Fruit fly (Drosophila melanogaster) whole organism, embryonic: ENCODE results near the gene CG46515.
"Not testable (repeated sequence)": the region's sequence is repeated elsewhere in the genome, so short reads cannot be mapped to it uniquely, and the experiment has no call there.

Experiments used
- CG10979 ChIP-seq: fragments of 200-800 bp; sonication (Bioruptor generic); optimal IDR thresholded peaks from 2 replicates; lab custom pipeline; 2018; ENCODE audit warnings: missing biosample characterization, mild to moderate bottlenecking, missing genetic modification characterization, moderate library complexity
- CG7928 ChIP-seq: fragments of 200-800 bp; sonication (Bioruptor generic); optimal IDR thresholded peaks from 2 replicates; lab custom pipeline; 2017; ENCODE audit warnings: missing biosample characterization, mild to moderate bottlenecking, missing genetic modification characterization
- CG8281 ChIP-seq: fragments of 200-800 bp; sonication (Bioruptor generic); optimal IDR thresholded peaks from 2 replicates; lab custom pipeline; 2018; ENCODE audit warnings: missing biosample characterization, mild to moderate bottlenecking, missing genetic modification characterization, moderate library complexity
- Med ChIP-seq: fragments of 200-800 bp; sonication (Bioruptor generic); peaks from one replicate; lab custom pipeline; 2016; ENCODE audit warnings: missing biosample characterization, missing genetic modification characterization, mild to moderate bottlenecking, inconsistent platforms, moderate library complexity
- Tbp ChIP-seq: fragments of >200 bp; optimal IDR thresholded peaks from 2 replicates; lab custom pipeline; 2018; ENCODE audit warnings: missing biosample characterization, missing genetic modification characterization
- nau ChIP-seq: fragments of 200-800 bp; sonication (Bioruptor generic); optimal IDR thresholded peaks from 3 replicates; lab custom pipeline; 2017; ENCODE audit warnings: missing biosample characterization, mild to moderate bottlenecking, missing genetic modification characterization, missing genetic modification reagents

Gene CG46515

DNA sequence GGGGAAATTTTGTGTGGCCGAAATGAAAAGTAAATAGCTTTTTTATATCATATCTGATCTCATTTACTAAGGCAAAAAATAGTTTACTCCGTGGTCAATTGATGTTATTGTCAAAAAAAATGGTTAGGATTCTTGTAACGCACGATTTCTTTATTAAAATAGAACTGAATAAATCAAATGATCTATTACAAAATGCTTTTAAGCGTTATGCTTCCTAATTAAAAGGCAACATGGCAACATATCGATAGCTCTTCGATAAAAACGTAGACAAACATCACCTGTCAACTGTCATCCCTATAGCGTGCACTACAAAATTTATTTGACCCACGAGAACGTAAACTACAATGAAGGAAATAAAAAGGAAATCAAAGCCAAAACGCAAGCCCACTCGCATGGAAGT, 44.3 kb downstream of the CG46515 start, which contains the start of gene CG46522:
CG46522 (plus strand) TSS at position 301 of the 400 bp plus-strand sequence.
- TF ChIP-seq CG7928 (GFP tag; lab: Kevin White, UChicago); Med (GFP tag; lab: Kevin White, UChicago); CG8281 (tag; lab: Kevin White, UChicago): not testable (repeated sequence)

DNA sequence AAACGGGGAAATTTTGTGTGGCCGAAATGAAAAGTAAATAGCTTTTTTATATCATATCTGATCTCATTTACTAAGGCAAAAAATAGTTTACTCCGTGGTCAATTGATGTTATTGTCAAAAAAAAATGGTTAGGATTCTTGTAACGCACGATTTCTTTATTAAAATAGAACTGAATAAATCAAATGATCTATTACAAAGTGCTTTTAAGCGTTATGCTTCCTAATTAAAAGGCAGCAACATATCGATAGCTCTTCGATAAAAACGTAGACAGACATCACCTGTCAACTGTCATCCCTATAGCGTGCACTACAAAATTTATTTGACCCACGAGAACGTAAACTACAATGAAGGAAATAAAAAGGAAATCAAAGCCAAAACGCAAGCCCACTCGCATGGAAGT, 49.3 kb downstream of the CG46515 start, which contains the start of gene CG41562:
CG41562 (plus strand) TSS at position 301 of the 400 bp plus-strand sequence.
- TF ChIP-seq nau (GFP tag; lab: Kevin White, UChicago); CG10979 (tag; lab: Kevin White, UChicago); Tbp (GFP tag; lab: Kevin White, UChicago): not testable (repeated sequence)
